Worm (Caenorhabditis elegans) whole organism, midembryonic: Measurements from ENCODE around the gene his-6.

Experiments used
- flt-1 ChIP-seq: fragments of 200-800 bp; sonication (Bioruptor generic); IDR thresholded peaks from 2 replicates; pipeline ENCODE4 v1.3.6; 2022; ENCODE audit warnings: missing genetic modification characterization, missing compliant biosample characterization
- med-1 ChIP-seq: sonication (generic microtip); optimal IDR thresholded peaks from 2 replicates; lab custom pipeline; 2017; ENCODE audit warnings: missing genetic modification characterization, mild to moderate bottlenecking, missing compliant biosample characterization, antibody characterized with exemption, missing genetic modification reagents; ENCODE audit not compliant: insufficient read depth
- ref-1 ChIP-seq: fragments of 200-800 bp; sonication (Bioruptor generic); conservative IDR thresholded peaks from 2 replicates; pipeline ENCODE4 v1.3.6; 2022; ENCODE audit warnings: missing genetic modification reagents, missing genetic modification characterization, missing compliant biosample characterization
- ztf-23 ChIP-seq: fragments of 200-800 bp; sonication (Bioruptor generic); IDR thresholded peaks from 2 replicates; pipeline ENCODE4 v1.3.6; 2022; ENCODE audit warnings: missing genetic modification reagents, missing genetic modification characterization, missing compliant biosample characterization
- ztf-29 ChIP-seq: fragments of 200-800 bp; sonication (Bioruptor generic); IDR thresholded peaks from 2 replicates; pipeline ENCODE4 v1.3.6; 2022; ENCODE audit warnings: missing genetic modification reagents, missing genetic modification characterization, missing compliant biosample characterization

DNA sequence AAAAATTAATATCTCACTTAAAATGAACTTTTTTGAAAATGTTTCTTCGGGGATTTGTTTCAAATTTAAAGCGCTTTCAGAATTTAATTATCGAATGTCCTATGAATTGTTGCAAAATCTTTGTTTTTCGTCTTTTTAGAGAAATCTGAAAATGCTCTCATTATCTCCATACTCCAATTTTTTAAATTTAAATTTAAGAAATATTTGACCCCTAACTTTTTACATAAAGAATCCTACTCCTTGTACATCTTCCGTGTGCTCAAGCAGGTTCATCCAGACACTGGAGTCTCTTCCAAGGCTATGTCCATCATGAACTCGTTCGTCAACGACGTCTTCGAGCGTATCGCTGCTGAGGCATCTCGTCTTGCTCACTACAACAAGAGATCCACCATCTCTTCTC, 1.4 kb upstream of the his-6 start, which contains the start of gene his-39:
- TF ChIP-seq med-1 (GFP tag; lab: Kevin White, UChicago) (no peak), ref-1 (no peak), flt-1 (no peak), ztf-29 (GFP tag; lab: Robert Waterston, UW) (no peak), ztf-23 (GFP tag; lab: Robert Waterston, UW) (no peak)
